Worm (Caenorhabditis elegans): Measurements from ENCODE around the gene F53F8.4.

F53F8.4 gene

DNA sequence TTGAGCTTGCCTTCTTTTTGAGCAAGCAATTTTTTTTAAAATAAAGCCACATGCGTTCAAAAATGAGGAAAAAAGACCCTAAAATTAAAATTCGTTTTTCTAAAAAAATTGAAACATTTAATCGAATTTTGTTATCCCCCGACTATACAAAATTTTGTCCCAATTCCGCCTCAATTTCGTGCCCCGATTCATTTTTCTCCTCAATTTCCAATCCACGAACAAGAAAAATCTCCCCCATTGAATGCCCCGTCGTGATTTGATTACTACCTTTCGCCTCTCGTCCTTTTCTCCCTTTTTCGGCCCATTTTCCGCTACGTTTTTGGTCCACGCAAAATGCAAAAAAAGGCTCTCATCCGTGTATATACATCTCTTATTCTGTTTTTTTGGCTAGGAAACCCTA is 39.6 kb downstream of the F53F8.4 start:
- TF ChIP-seq aptf-2 (GFP tag; conservative IDR thresholded peaks at IDR 0.05) (no peak), repo-1 (tag; optimal IDR thresholded peaks at IDR 0.05) (no peak), lin-40 (tag; optimal IDR thresholded peaks at IDR 0.05) (no peak), dox-1 (GFP tag; IDR thresholded peaks at IDR 0.05) (no peak), ccch-3 (GFP tag; optimal IDR thresholded peaks at IDR 0.05) (no peak), F33H1.4 (GFP tag; IDR thresholded peaks at IDR 0.05) (no peak), hlh-26 (GFP tag; conservative IDR thresholded peaks at IDR 0.05) (no peak), gei-17 (GFP tag; optimal IDR thresholded peaks at IDR 0.05) (no peak), Y67H2A.10 (GFP tag; conservative IDR thresholded peaks at IDR 0.05) (no peak), fkh-3 (tag; optimal IDR thresholded peaks at IDR 0.05) (no peak), F57A8.1 (GFP tag; optimal IDR thresholded peaks at IDR 0.05) (no peak), lir-1 (GFP tag; conservative IDR thresholded peaks at IDR 0.05) (no peak), ceh-91 (GFP tag; IDR thresholded peaks at IDR 0.05) (no peak), T07F8.4 (tag; optimal IDR thresholded peaks at IDR 0.05) (no peak), unc-130 (GFP tag; optimal IDR thresholded peaks at IDR 0.05) (no peak), bed-1 (GFP tag; IDR thresholded peaks at IDR 0.05) (no peak)

DNA sequence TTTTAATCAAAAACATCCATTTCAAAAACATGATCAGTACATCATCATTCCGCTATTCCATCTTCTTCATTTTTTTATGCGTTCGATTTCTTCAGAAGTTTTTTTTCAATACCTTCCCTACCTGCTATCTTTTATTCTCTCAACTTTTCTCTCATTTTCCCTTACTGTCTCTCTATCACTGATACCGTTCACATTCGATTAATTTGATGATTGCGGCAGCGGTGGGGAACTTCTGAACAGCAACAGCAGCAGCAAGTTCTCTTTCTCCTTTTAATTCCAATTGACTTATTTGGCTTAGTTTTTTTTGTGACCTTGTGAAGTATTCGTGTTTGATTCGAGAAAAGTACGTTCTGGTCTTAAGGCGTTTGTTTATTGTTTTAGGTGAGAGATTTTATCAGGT is 42.6 kb downstream of the F53F8.4 start:
- no peak for TF ChIP-seq ztf-3 (GFP tag; optimal IDR thresholded peaks at IDR 0.05)
- TF ChIP-seq F39B2.1 (GFP tag; IDR thresholded peaks at IDR 0.05) = no peak
- TF ChIP-seq bed-2 (GFP tag; IDR thresholded peaks at IDR 0.05) = no peak
- no peak for TF ChIP-seq egl-44 (GFP tag; IDR thresholded peaks at IDR 0.05)
- no peak for TF ChIP-seq nfya-1 (tag; optimal IDR thresholded peaks at IDR 0.05; ENCODE audit: borderline replicate concordance, insufficient read depth)
- TF ChIP-seq ceh-100 (GFP tag; IDR thresholded peaks at IDR 0.05) = no peak

DNA sequence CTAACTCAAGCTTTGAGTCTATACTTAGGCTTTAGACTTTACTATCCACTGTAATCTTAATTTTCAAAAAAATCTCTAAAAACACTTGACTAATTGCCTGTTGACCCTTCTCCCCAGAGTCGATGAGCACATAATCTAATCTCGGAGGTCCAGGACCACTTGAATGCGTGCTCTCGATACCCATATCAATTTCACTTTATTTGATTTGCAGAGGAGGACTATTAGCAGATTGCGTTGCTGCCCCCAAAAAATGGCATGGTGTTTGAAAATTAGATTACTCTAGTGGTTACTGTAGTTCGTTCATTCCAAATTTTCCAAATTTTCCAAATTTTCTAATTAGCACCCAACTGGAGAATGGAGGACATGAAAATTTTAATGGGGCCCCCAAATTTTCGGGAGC is 46.0 kb downstream of the F53F8.4 start:
- TF ChIP-seq attf-6 (GFP tag; IDR thresholded peaks at IDR 0.05) (no peak), F22D6.2 (tag; optimal IDR thresholded peaks at IDR 0.05) (no peak), gei-17 (GFP tag; optimal IDR thresholded peaks at IDR 0.05) (no peak), ztf-3 (GFP tag; optimal IDR thresholded peaks at IDR 0.05) (no peak), hlh-26 (GFP tag; conservative IDR thresholded peaks at IDR 0.05) (no peak), F52B5.7 (tag; optimal IDR thresholded peaks at IDR 0.05) (no peak), egl-18 (GFP tag; IDR thresholded peaks at IDR 0.05) (no peak), fkh-3 (tag; optimal IDR thresholded peaks at IDR 0.05) (no peak), snpc-4 (GFP tag; optimal IDR thresholded peaks at IDR 0.05) (no peak), snpc-4 (tag; optimal IDR thresholded peaks at IDR 0.05) (no peak), lin-26 (GFP tag; IDR thresholded peaks at IDR 0.05) (no peak), efl-1 (GFP tag; optimal IDR thresholded peaks at IDR 0.05) (no peak), ceh-40 (GFP tag; IDR thresholded peaks at IDR 0.05) (no peak), B0261.1 (tag; optimal IDR thresholded peaks at IDR 0.05) (no peak), rec-8 (tag; optimal IDR thresholded peaks at IDR 0.05) (no peak), zim-3 (tag; optimal IDR thresholded peaks at IDR 0.05) (no peak), Y95B8A.8 (GFP tag; IDR thresholded peaks at IDR 0.05) (no peak), Y53F4B.3 (GFP tag; IDR thresholded peaks at IDR 0.05) (no peak), hmg-1.2 (GFP tag; IDR thresholded peaks at IDR 0.05) (no peak), ztf-6 (GFP tag; IDR thresholded peaks at IDR 0.05) (no peak)
